Fruit fly (Drosophila melanogaster) whole organism, pupa: ENCODE results near the gene Cpsf100.

Source experiments
- CG13204 ChIP-seq: fragments of 200-800 bp; sonication (Bioruptor generic); optimal IDR thresholded peaks from 2 replicates; lab custom pipeline; 2018; ENCODE audit warnings: missing biosample characterization, mild to moderate bottlenecking, missing genetic modification characterization, moderate library complexity
- CG15710 ChIP-seq: fragments of 200-800 bp; sonication (Bioruptor generic); optimal IDR thresholded peaks from 2 replicates; lab custom pipeline; 2018; ENCODE audit warnings: missing biosample characterization, mild to moderate bottlenecking, missing genetic modification characterization, moderate library complexity
- CG8301 ChIP-seq: fragments of 200-800 bp; sonication (Bioruptor generic); optimal IDR thresholded peaks from 2 replicates; lab custom pipeline; 2018; ENCODE audit warnings: missing biosample characterization, mild to moderate bottlenecking, missing genetic modification characterization
- EcR ChIP-seq: fragments of 200-800 bp; sonication (Bioruptor generic); optimal IDR thresholded peaks from 3 replicates; lab custom pipeline; 2019; ENCODE audit warnings: missing biosample characterization, missing genetic modification characterization, mild to moderate bottlenecking, moderate library complexity, missing genetic modification reagents
- fd96Ca ChIP-seq: fragments of 200-800 bp; sonication (Bioruptor generic); IDR thresholded peaks from 3 replicates; pipeline ENCODE4 v1.3.6; 2022; ENCODE audit warnings: missing biosample characterization, missing genetic modification characterization

DNA sequence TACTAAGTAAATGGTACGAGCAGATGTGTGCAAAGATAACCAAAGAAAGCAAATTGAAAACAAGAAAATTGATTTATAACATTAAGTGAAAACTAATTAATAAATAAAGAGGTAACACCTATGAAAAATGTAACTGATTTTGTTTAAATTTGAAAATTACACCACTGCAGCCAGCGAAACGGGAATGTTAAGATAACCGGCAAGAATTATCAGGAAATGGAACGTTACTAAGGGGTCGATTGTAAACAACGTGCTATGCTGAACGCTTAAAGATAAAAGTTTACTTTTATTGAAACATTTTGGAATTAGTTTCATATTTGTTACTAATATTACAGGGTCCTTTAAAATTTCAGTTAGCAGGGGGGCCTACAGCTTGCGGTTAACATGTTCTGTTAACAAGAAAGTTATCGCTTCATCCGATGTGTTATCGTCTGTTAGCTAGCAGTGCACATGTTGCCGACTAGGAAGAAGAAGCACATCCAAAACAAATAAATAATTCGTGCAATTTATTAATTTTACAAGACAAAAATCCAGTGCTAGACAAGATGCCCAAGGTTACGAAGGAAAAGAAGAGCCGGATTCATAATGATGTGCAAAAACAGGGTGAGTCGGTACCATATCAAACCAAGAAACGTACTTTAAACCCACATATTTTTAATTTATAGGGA, 14.8 kb downstream of the Cpsf100 start, which contains the start of gene CG11837:
- TF ChIP-seq CG13204 (GFP tag; lab: Kevin White, UChicago) (no peak), EcR (GFP tag; lab: Kevin White, UChicago) (no peak), CG15710 (no peak), CG8301 (tag; lab: Kevin White, UChicago) (no peak), fd96Ca (GFP tag; lab: Robert Waterston, UW) (no peak)
